Worm (Caenorhabditis elegans): ENCODE results near the gene hot-3.
A peak's percentile ranks its signal among the peaks of the same experiment; 100 is the strongest.
"Not testable (repeated sequence)": the region's sequence is repeated elsewhere in the genome, so short reads cannot be mapped to it uniquely, and the experiment has no call there.

The hot-3 gene

ce11 chrII:13972199-13972598, 40.4 kb upstream of the hot-3 start:
- TF ChIP-seq F37B4.10 (GFP tag; IDR thresholded peaks at IDR 0.05) (0 out of 2 replicates have a peak, but pooled peaks have one; percentile 84), unc-62 (GFP tag; optimal IDR thresholded peaks at IDR 0.05) (no peak), zfh-2 (GFP tag; conservative IDR thresholded peaks at IDR 0.05) (peak; percentile 55; the same call in 1 of the 2 replicates)

ce11 chrII:13968979-13969378, 37.1 kb upstream of the hot-3 start, which contains the start of gene sre-43:
Gene sre-43, minus strand, starts transcription at chrII:13969079.
- TF ChIP-seq hmg-1.2 (GFP tag; IDR thresholded peaks at IDR 0.05) (no peak), nhr-179 (tag; optimal IDR thresholded peaks at IDR 0.05) (no peak), B0261.1 (tag; optimal IDR thresholded peaks at IDR 0.05) (no peak)

- TF ChIP-seq zfh-2 (GFP tag; conservative IDR thresholded peaks at IDR 0.05) (peak; percentile 51; the same call in 1 of the 2 replicates), snpc-4 (tag; optimal IDR thresholded peaks at IDR 0.05) (peak in 1 of 4 experiments; percentile 47), lag-1 (GFP tag; IDR thresholded peaks at IDR 0.05) (0 out of 2 replicates have a peak, but pooled peaks have one; percentile 40), egrh-3 (GFP tag; IDR thresholded peaks at IDR 0.05) (peak; percentile 36; the same call in 1 of the 2 replicates)
- not testable (repeated sequence) for TF ChIP-seq snpc-4 (GFP tag; optimal IDR thresholded peaks at IDR 0.05)
Measured at ce11 chrII:13968007-13968406, 36.2 kb upstream of the hot-3 start.

DNA sequence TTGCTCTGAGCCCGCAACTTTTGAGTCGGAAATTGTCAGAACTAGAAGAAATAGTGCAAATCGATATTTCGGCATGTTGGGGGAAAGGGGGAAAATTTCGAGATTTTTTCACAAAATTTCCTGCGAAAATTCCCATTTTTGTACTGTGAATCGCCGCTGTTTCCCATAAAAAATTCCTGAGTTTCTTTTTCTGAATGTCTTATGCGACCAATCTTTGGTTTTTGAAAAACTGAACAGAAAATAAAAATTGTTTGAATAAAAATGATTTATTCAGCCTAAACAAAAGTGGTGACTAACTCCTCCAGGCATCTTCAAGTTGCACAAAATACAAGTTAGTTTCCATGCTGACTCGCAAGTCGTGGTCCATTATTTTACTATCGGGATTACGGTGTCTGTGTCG, 34.4 kb upstream of the hot-3 start, which contains the start of gene W07G1.7:
W07G1.7 (minus strand) TSS at position 101 of the 400 bp plus-strand sequence.
- TF ChIP-seq ZK185.1 (tag; optimal IDR thresholded peaks at IDR 0.05; ENCODE audit: poor library complexity, severe bottlenecking) (no peak), attf-3 (GFP tag; conservative IDR thresholded peaks at IDR 0.05) (no peak), ztf-6 (GFP tag; IDR thresholded peaks at IDR 0.05) (no peak), K11D2.4 (GFP tag; IDR thresholded peaks at IDR 0.05) (no peak), nhr-179 (tag; optimal IDR thresholded peaks at IDR 0.05) (no peak), repo-1 (tag; optimal IDR thresholded peaks at IDR 0.05) (no peak), nfyb-1 (GFP tag; IDR thresholded peaks at IDR 0.05) (no peak), ztf-3 (GFP tag; optimal IDR thresholded peaks at IDR 0.05) (no peak), D2030.7 (GFP tag; IDR thresholded peaks at IDR 0.05) (no peak), nhr-27 (tag; optimal IDR thresholded peaks at IDR 0.05) (no peak), him-1 (tag; optimal IDR thresholded peaks at IDR 0.05) (no peak), madf-6 (GFP tag; IDR thresholded peaks at IDR 0.05) (no peak), bed-1 (GFP tag; IDR thresholded peaks at IDR 0.05) (no peak), rpc-1 (optimal IDR thresholded peaks at IDR 0.05) (no peak), rpc-1 (tag; optimal IDR thresholded peaks at IDR 0.05) (no peak)

DNA sequence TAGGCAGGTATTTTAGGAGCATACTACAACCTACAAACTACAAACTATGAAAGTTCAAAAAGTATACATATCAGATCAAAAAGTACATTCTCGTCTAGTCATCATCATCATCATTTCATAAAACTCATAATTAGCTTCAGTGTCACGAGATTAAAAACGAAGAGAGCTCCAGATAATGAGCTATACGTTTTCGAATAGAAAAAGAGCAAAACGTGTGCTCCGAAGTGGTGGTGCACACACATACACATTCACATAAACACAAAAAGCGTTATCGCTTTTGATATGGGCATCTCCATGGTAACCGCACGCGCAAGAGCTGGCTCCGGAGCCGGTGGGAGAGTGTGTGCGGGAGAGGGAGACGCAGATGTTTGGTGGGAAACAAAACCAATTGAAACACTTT, 32.5 kb upstream of the hot-3 start:
- TF ChIP-seq hrde-1 (tag; optimal IDR thresholded peaks at IDR 0.05; ENCODE audit: borderline replicate concordance) (no peak), ceh-27 (GFP tag; optimal IDR thresholded peaks at IDR 0.05) (no peak), F57C9.4 (tag; optimal IDR thresholded peaks at IDR 0.05) (no peak), bed-2 (GFP tag; IDR thresholded peaks at IDR 0.05) (no peak), dpl-1 (GFP tag; optimal IDR thresholded peaks at IDR 0.05) (no peak), lin-35 (GFP tag; optimal IDR thresholded peaks at IDR 0.05) (no peak), rec-8 (tag; optimal IDR thresholded peaks at IDR 0.05) (no peak), tbp1 (GFP tag; optimal IDR thresholded peaks at IDR 0.05) (no peak), rcor-1 (GFP tag; IDR thresholded peaks at IDR 0.05) (no peak), fkh-3 (tag; optimal IDR thresholded peaks at IDR 0.05) (no peak), hmg-1.2 (GFP tag; IDR thresholded peaks at IDR 0.05) (no peak), sptf-2 (GFP tag; optimal IDR thresholded peaks at IDR 0.05) (no peak), nhr-80 (tag; optimal IDR thresholded peaks at IDR 0.05) (no peak), ztf-25 (GFP tag; IDR thresholded peaks at IDR 0.05) (no peak)

Data from whole organism, young adult.